Worm (Caenorhabditis elegans): ENCODE results near the gene klp-18.

DNA sequence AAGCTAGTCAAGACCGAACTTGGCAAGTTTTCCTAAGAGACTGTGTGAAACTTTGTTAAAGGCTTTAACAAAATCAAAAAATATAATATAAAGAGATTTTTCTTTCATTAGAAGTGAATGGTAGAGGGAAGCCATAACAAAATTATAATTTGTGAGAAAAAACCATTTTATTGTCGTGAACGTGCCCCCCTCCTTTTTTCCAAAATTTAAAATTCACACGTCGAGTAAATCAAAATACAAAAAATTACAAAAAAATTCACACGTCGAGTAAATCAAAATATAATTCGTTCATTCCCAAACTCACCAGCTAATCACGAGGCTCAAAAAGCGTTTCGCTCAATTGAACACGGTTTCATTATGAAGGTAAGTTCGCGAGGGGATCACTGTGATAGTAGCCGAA is 30.5 kb upstream of the klp-18 start, which contains the start of gene C25A8.2:
- no peak for TF ChIP-seq lin-32 (GFP tag; optimal IDR thresholded peaks at IDR 0.05)
- no peak for TF ChIP-seq nhr-237 (tag; optimal IDR thresholded peaks at IDR 0.05)
- no peak for TF ChIP-seq ztf-11 (tag; optimal IDR thresholded peaks at IDR 0.05)
- TF ChIP-seq sptf-1 (tag; optimal IDR thresholded peaks at IDR 0.05) = no peak
- no peak for TF ChIP-seq nhr-12 (tag; optimal IDR thresholded peaks at IDR 0.05)
- TF ChIP-seq elt-1 (tag; optimal IDR thresholded peaks at IDR 0.05; ENCODE audit: borderline replicate concordance, insufficient read depth) = no peak
- no peak for TF ChIP-seq lsy-2 (tag; optimal IDR thresholded peaks at IDR 0.05)
- no peak for TF ChIP-seq lin-13 (tag; optimal IDR thresholded peaks at IDR 0.05)
- TF ChIP-seq ces-1 (GFP tag; optimal IDR thresholded peaks at IDR 0.05) = no peak
- TF ChIP-seq nhr-2 (tag; optimal IDR thresholded peaks at IDR 0.05) = no peak
